Fruit fly (Drosophila melanogaster) whole organism, pupa: ENCODE data around the gene CG17108.

Source experiments
- CG10348 ChIP-seq: fragments of 200-800 bp; sonication (Bioruptor generic); IDR thresholded peaks from 2 replicates; pipeline ENCODE4 v1.3.6; 2022; ENCODE audit warnings: missing biosample characterization, missing genetic modification characterization
- CG12605 ChIP-seq: fragments of 200-800 bp; sonication (Bioruptor generic); IDR thresholded peaks from 2 replicates; pipeline ENCODE4 v1.3.6; 2022; ENCODE audit warnings: missing biosample characterization, missing genetic modification characterization
- CG13204 ChIP-seq: fragments of 200-800 bp; sonication (Bioruptor generic); optimal IDR thresholded peaks from 2 replicates; lab custom pipeline; 2018; ENCODE audit warnings: missing biosample characterization, mild to moderate bottlenecking, missing genetic modification characterization, moderate library complexity
- CG14655 ChIP-seq: fragments of 200-800 bp; sonication (Bioruptor generic); optimal IDR thresholded peaks from 3 replicates; lab custom pipeline; 2017; ENCODE audit warnings: mild to moderate bottlenecking, missing biosample characterization, missing genetic modification reagents, missing genetic modification characterization
- CG15710 ChIP-seq: fragments of 200-800 bp; sonication (Bioruptor generic); optimal IDR thresholded peaks from 2 replicates; lab custom pipeline; 2018; ENCODE audit warnings: missing biosample characterization, mild to moderate bottlenecking, missing genetic modification characterization, moderate library complexity
- CG17806 ChIP-seq: fragments of 200-800 bp; sonication (Bioruptor generic); optimal IDR thresholded peaks from 2 replicates; lab custom pipeline; 2018; ENCODE audit warnings: missing biosample characterization, mild to moderate bottlenecking, missing genetic modification characterization, moderate library complexity
- CG32121 ChIP-seq: fragments of 200-800 bp; sonication (Bioruptor generic); IDR thresholded peaks from 2 replicates; pipeline ENCODE4 v1.3.6; 2022; ENCODE audit warnings: missing biosample characterization, missing genetic modification characterization
- CG34367 ChIP-seq: fragments of 200-800 bp; sonication (Bioruptor generic); optimal IDR thresholded peaks from 2 replicates; lab custom pipeline; 2018; ENCODE audit warnings: missing biosample characterization, mild to moderate bottlenecking, missing genetic modification characterization
- CG4496 ChIP-seq: fragments of 200-800 bp; sonication (Bioruptor generic); IDR thresholded peaks from 3 replicates; pipeline ENCODE4 v1.3.6; 2022; ENCODE audit warnings: missing biosample characterization, missing genetic modification characterization
- CG8159 ChIP-seq: fragments of 200-800 bp; sonication (Bioruptor generic); optimal IDR thresholded peaks from 3 replicates; lab custom pipeline; 2018; ENCODE audit warnings: missing biosample characterization, mild to moderate bottlenecking, missing genetic modification characterization, moderate library complexity
- CG8301 ChIP-seq: fragments of 200-800 bp; sonication (Bioruptor generic); optimal IDR thresholded peaks from 2 replicates; lab custom pipeline; 2018; ENCODE audit warnings: missing biosample characterization, mild to moderate bottlenecking, missing genetic modification characterization
- CG9948 ChIP-seq: fragments of 200-800 bp; sonication (Bioruptor generic); optimal IDR thresholded peaks from 2 replicates; lab custom pipeline; 2018; ENCODE audit warnings: missing biosample characterization, mild to moderate bottlenecking, missing genetic modification characterization, moderate library complexity
- D1 ChIP-seq: fragments of 200-800 bp; sonication (Bioruptor generic); optimal IDR thresholded peaks from 2 replicates; lab custom pipeline; 2018; ENCODE audit warnings: missing biosample characterization, mild to moderate bottlenecking, missing genetic modification characterization, moderate library complexity
- EcR ChIP-seq: fragments of 200-800 bp; sonication (Bioruptor generic); optimal IDR thresholded peaks from 3 replicates; lab custom pipeline; 2019; ENCODE audit warnings: missing biosample characterization, missing genetic modification characterization, mild to moderate bottlenecking, moderate library complexity, missing genetic modification reagents
- Ets98B ChIP-seq: fragments of 200-800 bp; sonication (Bioruptor generic); IDR thresholded peaks from 2 replicates; pipeline ENCODE4 v1.3.6; 2022; ENCODE audit warnings: missing biosample characterization, missing genetic modification characterization
- Pif1A ChIP-seq: fragments of 200-800 bp; sonication (Bioruptor generic); optimal IDR thresholded peaks from 3 replicates; lab custom pipeline; 2016; ENCODE audit warnings: missing biosample characterization, missing genetic modification characterization
- Pif1B ChIP-seq: fragments of 200-800 bp; sonication (Bioruptor generic); optimal IDR thresholded peaks from 3 replicates; lab custom pipeline; 2016; ENCODE audit warnings: missing biosample characterization, missing genetic modification characterization
- Snoo ChIP-seq: fragments of 200-800 bp; sonication (Bioruptor generic); optimal IDR thresholded peaks from 3 replicates; lab custom pipeline; 2017; ENCODE audit warnings: missing biosample characterization, mild to moderate bottlenecking, missing genetic modification characterization, inconsistent platforms
- fd96Ca ChIP-seq: fragments of 200-800 bp; sonication (Bioruptor generic); IDR thresholded peaks from 3 replicates; pipeline ENCODE4 v1.3.6; 2022; ENCODE audit warnings: missing biosample characterization, missing genetic modification characterization
- gl ChIP-seq: fragments of 200-800 bp; sonication (Bioruptor generic); optimal IDR thresholded peaks from 2 replicates; lab custom pipeline; 2018; ENCODE audit warnings: missing biosample characterization, mild to moderate bottlenecking, missing genetic modification characterization
- rn ChIP-seq: fragments of 200-800 bp; sonication (Bioruptor generic); IDR thresholded peaks from 2 replicates; pipeline ENCODE4 v1.3.6; 2022; ENCODE audit warnings: missing biosample characterization, missing genetic modification characterization

CG17108 gene

DNA sequence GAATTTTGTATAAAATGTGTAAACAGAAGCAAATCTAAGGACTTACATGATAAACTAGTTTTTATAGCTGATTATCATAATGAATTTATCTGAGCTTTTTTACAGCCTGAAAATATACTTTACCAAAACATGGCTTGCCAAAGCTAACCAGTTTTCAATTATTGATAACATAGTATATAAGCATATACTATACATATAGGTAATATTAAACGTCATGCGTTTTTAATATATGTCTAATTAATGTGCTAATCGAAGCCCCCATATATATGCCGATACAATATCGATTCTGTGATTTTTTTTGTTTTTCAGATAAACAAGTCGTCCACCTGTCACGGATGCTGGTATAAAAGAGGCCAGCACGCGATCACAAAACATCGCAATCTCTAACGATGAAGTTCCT, 12.3 kb downstream of the CG17108 start, which contains the start of gene CG17107:
CG17107 (plus strand) TSS at position 301 of the 400 bp plus-strand sequence.
- TF ChIP-seq Snoo (tag; lab: Kevin White, UChicago) (no peak), CG15710 (tag; lab: Kevin White, UChicago) (no peak), Pif1A (no peak), CG17806 (no peak), CG9948 (tag; lab: Kevin White, UChicago) (no peak), CG12605 (GFP tag; lab: Robert Waterston, UW) (no peak), CG32121 (no peak), CG10348 (no peak), fd96Ca (GFP tag; lab: Robert Waterston, UW) (no peak)

DNA sequence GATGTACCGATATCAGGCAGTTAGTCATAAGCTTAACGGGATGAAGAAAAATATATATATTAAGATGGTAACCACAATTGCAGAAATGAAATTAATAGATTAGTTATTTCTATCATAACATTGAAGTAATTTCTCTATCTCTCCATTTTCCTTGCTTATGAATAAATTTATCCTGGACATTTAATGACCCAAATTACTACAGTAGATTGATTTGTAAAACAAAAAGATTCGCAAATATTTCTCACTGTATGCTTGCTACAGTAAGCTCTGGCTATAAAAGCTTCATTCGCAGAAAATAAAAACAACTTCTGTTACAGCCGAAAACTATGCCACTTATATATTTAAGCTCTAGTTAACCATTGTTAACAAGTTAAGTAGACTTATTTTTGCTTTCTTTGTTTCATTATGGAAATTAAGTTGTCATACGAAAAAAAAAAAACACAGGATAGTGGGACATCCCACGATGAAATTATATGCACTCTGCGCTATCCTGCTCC, 13.3 kb downstream of the CG17108 start, which contains the start of gene CG17105:
CG17105 (plus strand) TSS at position 447 of the 497 bp plus-strand sequence.
- TF ChIP-seq CG32121 (no peak), CG4496 (GFP tag; lab: Robert Waterston, UW) (0 out of 3 replicates have a peak, but pooled peaks have one; percentile 20)

DNA sequence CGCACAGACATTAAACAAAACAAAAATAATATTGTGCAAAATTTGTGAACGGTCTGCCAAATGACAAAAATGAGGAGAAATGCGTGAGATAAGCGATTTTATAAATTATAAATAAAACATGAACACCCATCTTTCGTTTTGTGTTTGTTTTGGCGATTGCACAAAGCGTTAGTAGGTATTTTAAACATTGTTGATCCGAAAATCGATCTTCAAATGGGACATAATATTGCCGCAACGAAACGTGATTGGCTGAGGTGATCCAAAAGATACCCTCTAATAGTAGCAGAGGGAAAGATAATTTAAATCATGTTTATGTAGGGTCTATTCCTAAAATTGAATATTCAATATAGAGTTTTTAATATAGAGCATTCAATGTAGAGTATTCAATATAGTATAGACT, 14.3 kb downstream of the CG17108 start:
- TF ChIP-seq CG32121 (0 out of 2 replicates have a peak, but pooled peaks have one; percentile 25), gl (tag; lab: Kevin White, UChicago) (no peak), Ets98B (peak; percentile 16; the same call in 1 of the 2 replicates)

DNA sequence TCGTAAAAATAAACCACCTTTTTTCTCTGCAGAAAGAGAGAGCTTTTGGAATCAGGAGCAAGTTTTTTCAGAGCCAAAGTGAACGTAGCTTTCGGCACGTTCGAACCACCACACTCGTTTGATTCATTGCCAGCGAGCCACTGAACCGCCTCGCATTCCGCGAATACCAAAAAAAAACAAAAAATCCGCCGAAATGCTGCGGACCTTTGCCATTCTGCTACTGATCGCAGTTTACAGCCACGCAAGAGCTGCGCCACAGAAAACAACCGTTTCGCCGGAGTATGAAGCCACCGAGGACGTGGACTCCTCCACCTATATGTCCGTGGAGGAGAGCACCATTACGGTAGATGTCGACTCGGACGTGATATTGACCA, 16.2 kb downstream of the CG17108 start:
- TF ChIP-seq Pif1B (GFP tag; lab: Kevin White, UChicago) (no peak), CG9948 (tag; lab: Kevin White, UChicago) (no peak), D1 (tag; lab: Kevin White, UChicago) (no peak), Pif1A (no peak), CG13204 (GFP tag; lab: Kevin White, UChicago) (no peak), fd96Ca (GFP tag; lab: Robert Waterston, UW) (no peak), CG4496 (GFP tag; lab: Robert Waterston, UW) (no peak), Ets98B (no peak), gl (tag; lab: Kevin White, UChicago) (no peak), CG17806 (no peak), Snoo (tag; lab: Kevin White, UChicago) (no peak), CG34367 (tag; lab: Kevin White, UChicago) (no peak), CG14655 (no peak), CG15710 (tag; lab: Kevin White, UChicago) (no peak), CG10348 (no peak), CG12605 (GFP tag; lab: Robert Waterston, UW) (no peak), CG8159 (tag; lab: Kevin White, UChicago) (no peak), EcR (no peak)

DNA sequence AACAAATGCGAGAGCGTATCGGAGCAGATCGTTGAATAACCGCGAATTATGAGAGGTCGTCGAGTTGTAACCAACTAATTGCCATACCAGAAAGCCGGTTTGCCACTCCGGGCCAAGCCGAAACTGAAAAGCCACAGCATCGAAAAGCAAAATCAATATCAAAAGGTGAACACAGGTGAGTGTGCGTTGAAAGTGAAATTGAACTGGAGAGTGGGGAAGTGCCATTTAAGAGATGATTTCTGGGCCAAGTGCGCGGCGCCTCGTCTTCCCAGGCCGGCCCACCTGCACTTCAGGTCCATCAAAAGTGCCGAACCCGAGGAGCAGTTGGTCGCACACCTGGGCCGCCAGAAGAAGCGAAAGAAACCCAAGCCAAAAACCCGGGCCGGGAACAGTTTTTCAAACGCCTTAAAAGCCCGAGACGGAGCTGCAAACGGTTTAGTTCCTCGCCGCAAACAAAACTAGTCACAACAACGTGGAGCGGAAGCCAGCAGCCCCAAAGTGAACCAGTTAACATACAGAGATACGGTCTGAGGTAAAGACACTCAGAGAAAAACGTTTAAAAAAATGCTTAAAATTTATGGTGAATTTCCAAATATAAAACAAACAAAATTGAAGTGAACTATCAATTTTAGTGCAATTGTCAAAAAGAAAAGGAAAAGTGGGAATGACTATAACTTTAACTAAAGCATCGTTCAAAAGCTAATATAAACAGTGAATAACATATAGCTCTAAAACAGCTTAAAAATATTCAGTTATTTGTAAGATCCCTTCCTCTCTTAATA, 16.8 kb downstream of the CG17108 start, which contains the start of gene CG17104:
CG17104 (plus strand) TSS at position 266 of the 782 bp plus-strand sequence.
- TF ChIP-seq Ets98B (peak; percentile 71), CG34367 (tag; lab: Kevin White, UChicago) (peak; percentile 35), CG32121 (peak; percentile 57; the same call in 1 of the 2 replicates), CG8301 (tag; lab: Kevin White, UChicago) (peak; percentile 74), CG8159 (tag; lab: Kevin White, UChicago) (peak; percentile 69), Pif1A (peak; percentile 63), CG15710 (tag; lab: Kevin White, UChicago) (peak; percentile 69), D1 (tag; lab: Kevin White, UChicago) (peak; percentile 35), CG12605 (GFP tag; lab: Robert Waterston, UW) (peak; percentile 21; the same call in 1 of the 2 replicates), CG10348 (no peak), CG17806 (peak; percentile 67), EcR (no peak), CG4496 (GFP tag; lab: Robert Waterston, UW) (peak; percentile 78), CG13204 (GFP tag; lab: Kevin White, UChicago) (no peak), Pif1B (GFP tag; lab: Kevin White, UChicago) (peak; percentile 58), fd96Ca (GFP tag; lab: Robert Waterston, UW) (no peak), CG9948 (tag; lab: Kevin White, UChicago) (peak; percentile 53), rn (GFP tag; lab: Robert Waterston, UW) (peak; percentile 42; the same call in 1 of the 2 replicates), CG14655 (peak; percentile 70), Snoo (tag; lab: Kevin White, UChicago) (no peak), gl (tag; lab: Kevin White, UChicago) (no peak)

DNA sequence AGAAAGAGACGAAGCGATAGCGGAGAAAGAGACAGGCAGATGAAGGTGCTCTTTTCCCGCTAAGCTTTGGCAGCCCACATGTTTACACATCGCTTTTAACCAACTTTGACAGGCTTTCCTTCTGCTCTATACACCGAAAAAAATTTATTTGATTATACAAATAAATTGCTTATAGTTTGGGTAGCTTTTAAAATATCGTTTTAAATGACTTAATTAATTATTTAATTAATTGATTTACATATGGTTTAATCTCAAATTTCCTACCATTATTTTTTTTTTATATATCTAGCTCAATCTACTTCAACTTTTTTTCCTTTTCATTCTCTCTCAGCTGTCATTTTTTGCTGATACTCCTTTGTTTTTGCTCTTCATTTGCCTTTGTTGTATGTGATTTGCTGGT, 20.9 kb downstream of the CG17108 start:
- TF ChIP-seq CG15710 (tag; lab: Kevin White, UChicago) (peak; percentile 24), CG8159 (tag; lab: Kevin White, UChicago) (peak; percentile 69), CG14655 (peak; percentile 42), CG4496 (GFP tag; lab: Robert Waterston, UW) (peak; percentile 52; the same call in 2 of the 3 replicates), CG9948 (tag; lab: Kevin White, UChicago) (peak; percentile 33), CG34367 (tag; lab: Kevin White, UChicago) (no peak), D1 (tag; lab: Kevin White, UChicago) (no peak), CG8301 (tag; lab: Kevin White, UChicago) (peak; percentile 40), CG17806 (peak; percentile 42)
